Fruit fly (Drosophila melanogaster): ENCODE measurements around the gene CG3437.

dm6 chr3L:9467763-9468206, 10.3 kb upstream of the CG3437 start:
- TF ChIP-seq h (optimal IDR thresholded peaks at IDR 0.05) = no peak
- TF ChIP-seq ttk (optimal IDR thresholded peaks at IDR 0.05) = no peak
- TF ChIP-seq psq (optimal IDR thresholded peaks at IDR 0.05) = no peak

Data from Kc167 (cell line).